Worm (Caenorhabditis elegans): ENCODE results near the gene dif-1.

Gene dif-1

ce11 chrIV:7552958-7553553 is at the start of gene dif-1:
dif-1 (minus strand) TSS chrIV:7553008.
- no peak for TF ChIP-seq hlh-15 (tag; optimal IDR thresholded peaks at IDR 0.05)
- TF ChIP-seq elt-2 (tag; optimal IDR thresholded peaks at IDR 0.05), result peak; percentile 82
- peak; percentile 33 for TF ChIP-seq nfya-1 (tag; optimal IDR thresholded peaks at IDR 0.05)

ce11 chrIV:7588631-7589030 is 35.8 kb upstream of the dif-1 start, which contains the start of gene cla-1:
cla-1 (plus strand) TSS chrIV:7588931.
- TF ChIP-seq unc-42 (tag; optimal IDR thresholded peaks at IDR 0.05), result peak; percentile 44
- no peak for TF ChIP-seq npax-4 (tag; optimal IDR thresholded peaks at IDR 0.05)

- peak; percentile 18 for TF ChIP-seq unc-42 (tag; optimal IDR thresholded peaks at IDR 0.05)
- no peak for TF ChIP-seq zip-5 (tag; optimal IDR thresholded peaks at IDR 0.05)
- no peak for TF ChIP-seq K09A11.1 (tag; optimal IDR thresholded peaks at IDR 0.05; ENCODE audit: insufficient read depth)
Observed at ce11 chrIV:7586972-7587371, 34.2 kb upstream of the dif-1 start.

ce11 chrIV:7585273-7585882 is 32.6 kb upstream of the dif-1 start:
- TF ChIP-seq ceh-19 (GFP tag; optimal IDR thresholded peaks at IDR 0.05) (no peak), fkh-10 (GFP tag; optimal IDR thresholded peaks at IDR 0.05) (no peak), unc-42 (tag; optimal IDR thresholded peaks at IDR 0.05) (peak; percentile 88), lin-11 (tag; optimal IDR thresholded peaks at IDR 0.05) (no peak), npax-4 (tag; optimal IDR thresholded peaks at IDR 0.05) (no peak), nhr-11 (tag; optimal IDR thresholded peaks at IDR 0.05) (no peak), hlh-13 (GFP tag; optimal IDR thresholded peaks at IDR 0.05) (no peak), ama-1 (optimal IDR thresholded peaks at IDR 0.05) (no peak), F13H6.1 (tag; optimal IDR thresholded peaks at IDR 0.05) (no peak), sox-2 (GFP tag; IDR thresholded peaks at IDR 0.05) (no peak), ceh-48 (tag; optimal IDR thresholded peaks at IDR 0.05) (peak; percentile 76), sox-4 (tag; optimal IDR thresholded peaks at IDR 0.05) (no peak), unc-3 (GFP tag; conservative IDR thresholded peaks at IDR 0.05) (no peak), unc-3 (tag; optimal IDR thresholded peaks at IDR 0.05) (no peak), zip-5 (tag; optimal IDR thresholded peaks at IDR 0.05) (no peak), hlh-15 (tag; optimal IDR thresholded peaks at IDR 0.05) (no peak), ceh-9 (tag; optimal IDR thresholded peaks at IDR 0.05) (no peak), ceh-30 (tag; optimal IDR thresholded peaks at IDR 0.05) (no peak), ceh-34 (tag; optimal IDR thresholded peaks at IDR 0.05) (no peak), ceh-14 (tag; optimal IDR thresholded peaks at IDR 0.05) (peak; percentile 25), ceh-45 (GFP tag; IDR thresholded peaks at IDR 0.05) (no peak), rnt-1 (tag; optimal IDR thresholded peaks at IDR 0.05) (no peak), pha-2 (tag; optimal IDR thresholded peaks at IDR 0.05) (no peak), nhr-232 (tag; optimal IDR thresholded peaks at IDR 0.05) (no peak), T23F11.4 (GFP tag; optimal IDR thresholded peaks at IDR 0.05) (no peak), pax-1 (tag; optimal IDR thresholded peaks at IDR 0.05) (no peak), hlh-8 (tag; optimal IDR thresholded peaks at IDR 0.05) (no peak), ets-4 (tag; optimal IDR thresholded peaks at IDR 0.05) (no peak), pat-9 (tag; optimal IDR thresholded peaks at IDR 0.05) (no peak), unc-55 (GFP tag; optimal IDR thresholded peaks at IDR 0.05) (no peak), ceh-22 (tag; optimal IDR thresholded peaks at IDR 0.05) (no peak), nfya-1 (tag; optimal IDR thresholded peaks at IDR 0.05) (peak; percentile 30), ceh-2 (tag; optimal IDR thresholded peaks at IDR 0.05) (no peak), lim-6 (tag; optimal IDR thresholded peaks at IDR 0.05) (no peak), pqm-1 (tag; optimal IDR thresholded peaks at IDR 0.05) (no peak), ahr-1 (tag; optimal IDR thresholded peaks at IDR 0.05) (no peak), ceh-31 (tag; optimal IDR thresholded peaks at IDR 0.05) (peak; percentile 54)
